Worm (Caenorhabditis elegans): ENCODE measurements around the gene acdh-2.

Gene acdh-2

ce11 chrII:5544145-5544515 is 3.2 kb downstream of the acdh-2 start (continued):
- peak in 1 of 2 experiments; percentile 45 for TF ChIP-seq mdl-1 (tag; optimal IDR thresholded peaks at IDR 0.05)
- peak; percentile 77 for TF ChIP-seq hlh-11 (tag; optimal IDR thresholded peaks at IDR 0.05)
- peak in 1 of 2 experiments; percentile 95 for TF ChIP-seq unc-62 (GFP tag; optimal IDR thresholded peaks at IDR 0.05 in 1 of 2)
- no peak for TF ChIP-seq unc-62 (tag; optimal IDR thresholded peaks at IDR 0.05)
- no peak for TF ChIP-seq fos-1 (tag; optimal IDR thresholded peaks at IDR 0.05)
- TF ChIP-seq egl-27 (tag; optimal IDR thresholded peaks at IDR 0.05) = peak; percentile 48
- TF ChIP-seq ceh-62 (tag; optimal IDR thresholded peaks at IDR 0.05) = no peak
- TF ChIP-seq R02D3.7 (tag; optimal IDR thresholded peaks at IDR 0.05) = no peak
- TF ChIP-seq attf-4 (tag; optimal IDR thresholded peaks at IDR 0.05) = no peak
- TF ChIP-seq mdt-29 (GFP tag; IDR thresholded peaks at IDR 0.05) = peak; percentile 97
- no peak for TF ChIP-seq F44E2.7 (GFP tag; IDR thresholded peaks at IDR 0.05)
- peak; percentile 48 for TF ChIP-seq aha-1 (tag)
- TF ChIP-seq Y48G9A.11 (GFP tag; IDR thresholded peaks at IDR 0.05) = no peak
- no peak for TF ChIP-seq ces-1 (GFP tag; optimal IDR thresholded peaks at IDR 0.05)
- TF ChIP-seq set-16 (GFP tag; IDR thresholded peaks at IDR 0.05) = no peak
- TF ChIP-seq daf-19 (GFP tag; conservative IDR thresholded peaks at IDR 0.05) = no peak
- peak; percentile 80 for TF ChIP-seq dmd-6 (GFP tag; IDR thresholded peaks at IDR 0.05)
- peak; percentile 72 for TF ChIP-seq nhr-10 (tag; optimal IDR thresholded peaks at IDR 0.05)
- peak in 1 of 2 experiments; percentile 76 for TF ChIP-seq daf-16 (GFP tag; optimal IDR thresholded peaks at IDR 0.05)
- TF ChIP-seq daf-16 (tag; optimal IDR thresholded peaks at IDR 0.05) = peak; percentile 81
- TF ChIP-seq nhr-111 (GFP tag; optimal IDR thresholded peaks at IDR 0.05) = no peak
- TF ChIP-seq lim-7 (GFP tag; IDR thresholded peaks at IDR 0.05) = no peak
- TF ChIP-seq ZK337.2 (GFP tag; IDR thresholded peaks at IDR 0.05) = no peak
- no peak for TF ChIP-seq cey-2 (tag; optimal IDR thresholded peaks at IDR 0.05; ENCODE audit: borderline replicate concordance, insufficient read depth)
- TF ChIP-seq spr-1 (tag; optimal IDR thresholded peaks at IDR 0.05) = no peak
- no peak for TF ChIP-seq unc-130 (GFP tag; optimal IDR thresholded peaks at IDR 0.05)
- TF ChIP-seq Y75B8A.6 (GFP tag; IDR thresholded peaks at IDR 0.05) = no peak
- peak; percentile 33 for TF ChIP-seq hlh-30 (tag; optimal IDR thresholded peaks at IDR 0.05; ENCODE audit: insufficient read depth)
- TF ChIP-seq nhr-48 (tag; optimal IDR thresholded peaks at IDR 0.05) = no peak
- no peak for TF ChIP-seq fkh-10 (GFP tag; optimal IDR thresholded peaks at IDR 0.05)
- peak; percentile 81 for TF ChIP-seq mes-2 (tag; optimal IDR thresholded peaks at IDR 0.05; ENCODE audit: poor library complexity, severe bottlenecking)
- peak; percentile 8; the same call in 1 of the 2 replicates for TF ChIP-seq hmg-1.1 (GFP tag; IDR thresholded peaks at IDR 0.05)
- no peak for TF ChIP-seq jun-1 (tag; optimal IDR thresholded peaks at IDR 0.05)
- TF ChIP-seq snpc-1.2 (GFP tag; IDR thresholded peaks at IDR 0.05) = no peak
- TF ChIP-seq php-3 (GFP tag; IDR thresholded peaks at IDR 0.05) = peak; percentile 36; the same call in 1 of the 2 replicates
- no peak for TF ChIP-seq zfp-3 (GFP tag; conservative IDR thresholded peaks at IDR 0.05)
- no peak for TF ChIP-seq nhr-76 (tag; optimal IDR thresholded peaks at IDR 0.05)
- no peak for TF ChIP-seq aly-2 (tag; optimal IDR thresholded peaks at IDR 0.05)
- TF ChIP-seq lin-39 (tag; optimal IDR thresholded peaks at IDR 0.05) = no peak
- 0 out of 2 replicates have a peak, but pooled peaks have one; percentile 4 for TF ChIP-seq dmd-8 (GFP tag; IDR thresholded peaks at IDR 0.05)
- TF ChIP-seq F10B5.3 (tag; optimal IDR thresholded peaks at IDR 0.05) = no peak
- TF ChIP-seq ceh-82 (tag; optimal IDR thresholded peaks at IDR 0.05) = no peak
- TF ChIP-seq nhr-25 (tag; optimal IDR thresholded peaks at IDR 0.05; ENCODE audit: borderline replicate concordance, insufficient read depth) = no peak
- TF ChIP-seq lir-3 (tag; optimal IDR thresholded peaks at IDR 0.05) = no peak
- TF ChIP-seq ztf-11 (tag; optimal IDR thresholded peaks at IDR 0.05) = no peak
- no peak for TF ChIP-seq zag-1 (tag; optimal IDR thresholded peaks at IDR 0.05)
- TF ChIP-seq daf-12 (tag; optimal IDR thresholded peaks at IDR 0.05) = no peak
- no peak for TF ChIP-seq rbr-2 (tag; optimal IDR thresholded peaks at IDR 0.05)
- peak; percentile 96 for TF ChIP-seq dve-1 (tag; optimal IDR thresholded peaks at IDR 0.05; ENCODE audit: insufficient read depth)
- peak; percentile 60; the same call in 1 of the 2 replicates for TF ChIP-seq mxl-2 (GFP tag; conservative IDR thresholded peaks at IDR 0.05)
- peak; percentile 0 to 83 for TF ChIP-seq lsy-2 (tag; optimal IDR thresholded peaks at IDR 0.05)
- TF ChIP-seq tra-1 (GFP tag; IDR thresholded peaks at IDR 0.05) = no peak
